Worm (Caenorhabditis elegans): ENCODE results near the gene ifa-1.

- TF ChIP-seq nhr-28 (tag; optimal IDR thresholded peaks at IDR 0.05) (no peak), nhr-77 (tag; optimal IDR thresholded peaks at IDR 0.05) (no peak), unc-62 (GFP tag; optimal IDR thresholded peaks at IDR 0.05) (no peak), elt-3 (tag; optimal IDR thresholded peaks at IDR 0.05) (no peak), ama-1 (optimal IDR thresholded peaks at IDR 0.05) (no peak), snpc-4 (tag; optimal IDR thresholded peaks at IDR 0.05) (no peak), nhr-12 (tag; optimal IDR thresholded peaks at IDR 0.05) (no peak), aha-1 (tag; optimal IDR thresholded peaks at IDR 0.05) (no peak), lin-13 (GFP tag; optimal IDR thresholded peaks at IDR 0.05) (no peak), lir-3 (tag; optimal IDR thresholded peaks at IDR 0.05; ENCODE audit: poor library complexity) (no peak), hlh-17 (GFP tag; optimal IDR thresholded peaks at IDR 0.05; ENCODE audit: borderline replicate concordance) (no peak), sptf-1 (tag; optimal IDR thresholded peaks at IDR 0.05) (no peak), fos-1 (tag; optimal IDR thresholded peaks at IDR 0.05) (no peak), dsc-1 (tag; optimal IDR thresholded peaks at IDR 0.05) (no peak)
Measured at ce11 chrX:11317939-11318338, 47.0 kb downstream of the ifa-1 start, which contains the start of gene hizr-1.

All from whole organism, L1 larva.